Fruit fly (Drosophila melanogaster): ENCODE data around the gene sima.

The sima gene

DNA sequence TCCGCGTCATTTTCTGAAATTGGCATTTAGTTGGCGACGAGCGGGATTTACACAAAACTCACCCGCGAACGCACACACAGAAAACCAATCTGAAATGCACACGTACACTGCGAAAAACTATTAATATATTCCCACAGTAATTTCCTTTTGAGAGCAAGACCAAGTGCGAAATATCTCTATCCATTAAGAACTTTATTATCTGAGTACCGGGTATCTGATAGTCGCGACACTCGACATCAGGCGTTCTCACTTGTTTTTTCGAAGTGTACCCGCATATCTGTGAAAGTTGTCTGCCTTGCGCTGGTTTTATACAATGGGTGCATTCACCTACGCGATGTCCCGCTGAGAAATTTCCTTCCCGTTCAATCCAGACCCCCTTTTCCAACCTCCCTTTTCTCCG lies 18.0 kb downstream of the sima start:
- TF ChIP-seq dmrt93B (GFP tag; optimal IDR thresholded peaks at IDR 0.05) (peak; percentile 16), br (GFP tag; optimal IDR thresholded peaks at IDR 0.05) (peak; percentile 39), usp (GFP tag; optimal IDR thresholded peaks at IDR 0.05) (no peak), ey (GFP tag; optimal IDR thresholded peaks at IDR 0.05) (peak; percentile 49), pan (optimal IDR thresholded peaks at IDR 0.05) (no peak), Hr83 (GFP tag; optimal IDR thresholded peaks at IDR 0.05; ENCODE audit: poor library complexity, severe bottlenecking) (no peak), HLH106 (tag; optimal IDR thresholded peaks at IDR 0.05) (peak; percentile 8), foxo (GFP tag; optimal IDR thresholded peaks at IDR 0.05) (peak in 1 of 2 experiments; percentile 64), OdsH (GFP tag; optimal IDR thresholded peaks at IDR 0.05) (no peak), CG32264 (GFP tag; optimal IDR thresholded peaks at IDR 0.05) (no peak), sv (GFP tag; optimal IDR thresholded peaks at IDR 0.05) (no peak), jim (GFP tag; optimal IDR thresholded peaks at IDR 0.05) (no peak), GATAd (GFP tag; optimal IDR thresholded peaks at IDR 0.05) (no peak), psq (GFP tag; optimal IDR thresholded peaks at IDR 0.05) (peak; percentile 15), fru (GFP tag; optimal IDR thresholded peaks at IDR 0.05) (peak; percentile 58), Dfd (GFP tag; optimal IDR thresholded peaks at IDR 0.05) (no peak), rgr (GFP tag; optimal IDR thresholded peaks at IDR 0.05) (peak; percentile 19), CrebA (GFP tag; optimal IDR thresholded peaks at IDR 0.05; ENCODE audit: borderline replicate concordance) (no peak), h (GFP tag; optimal IDR thresholded peaks at IDR 0.05) (peak; percentile 35), Mio (GFP tag; optimal IDR thresholded peaks at IDR 0.05) (no peak), Sp1 (GFP tag; optimal IDR thresholded peaks at IDR 0.05) (peak; percentile 15), lola (GFP tag; optimal IDR thresholded peaks at IDR 0.05) (no peak)

dm6 chr3R:30083215-30083614 lies 25.1 kb downstream of the sima start:
- TF ChIP-seq CG9705 (GFP tag; optimal IDR thresholded peaks at IDR 0.05) (no peak), sage (GFP tag; optimal IDR thresholded peaks at IDR 0.05) (no peak), Hr78 (GFP tag; optimal IDR thresholded peaks at IDR 0.05) (no peak), Mio (GFP tag; optimal IDR thresholded peaks at IDR 0.05) (no peak), h (GFP tag; optimal IDR thresholded peaks at IDR 0.05) (peak; percentile 40), lola (GFP tag; optimal IDR thresholded peaks at IDR 0.05) (no peak), rgr (GFP tag; optimal IDR thresholded peaks at IDR 0.05) (peak; percentile 29), dl (GFP tag; optimal IDR thresholded peaks at IDR 0.05; ENCODE audit: insufficient read depth in 1 of 2, partially characterized antibody in 2 of 2) (no peak), HLH106 (tag; optimal IDR thresholded peaks at IDR 0.05) (peak; percentile 57), foxo (GFP tag; optimal IDR thresholded peaks at IDR 0.05) (peak in 1 of 2 experiments; percentile 3), GATAd (GFP tag; optimal IDR thresholded peaks at IDR 0.05) (no peak), ey (GFP tag; optimal IDR thresholded peaks at IDR 0.05) (peak; percentile 42), pan (optimal IDR thresholded peaks at IDR 0.05) (no peak), Sp1 (GFP tag; optimal IDR thresholded peaks at IDR 0.05) (peak; percentile 15), psq (GFP tag; optimal IDR thresholded peaks at IDR 0.05) (peak; percentile 27), br (GFP tag; optimal IDR thresholded peaks at IDR 0.05) (peak; percentile 2)

- TF ChIP-seq Mio (GFP tag; optimal IDR thresholded peaks at IDR 0.05) (no peak), sage (GFP tag; optimal IDR thresholded peaks at IDR 0.05) (no peak), Jra (GFP tag; optimal IDR thresholded peaks at IDR 0.05) (no peak), brk (GFP tag; optimal IDR thresholded peaks at IDR 0.05) (no peak)
Measured at dm6 chr3R:30084137-30084536, 26.0 kb downstream of the sima start.

DNA sequence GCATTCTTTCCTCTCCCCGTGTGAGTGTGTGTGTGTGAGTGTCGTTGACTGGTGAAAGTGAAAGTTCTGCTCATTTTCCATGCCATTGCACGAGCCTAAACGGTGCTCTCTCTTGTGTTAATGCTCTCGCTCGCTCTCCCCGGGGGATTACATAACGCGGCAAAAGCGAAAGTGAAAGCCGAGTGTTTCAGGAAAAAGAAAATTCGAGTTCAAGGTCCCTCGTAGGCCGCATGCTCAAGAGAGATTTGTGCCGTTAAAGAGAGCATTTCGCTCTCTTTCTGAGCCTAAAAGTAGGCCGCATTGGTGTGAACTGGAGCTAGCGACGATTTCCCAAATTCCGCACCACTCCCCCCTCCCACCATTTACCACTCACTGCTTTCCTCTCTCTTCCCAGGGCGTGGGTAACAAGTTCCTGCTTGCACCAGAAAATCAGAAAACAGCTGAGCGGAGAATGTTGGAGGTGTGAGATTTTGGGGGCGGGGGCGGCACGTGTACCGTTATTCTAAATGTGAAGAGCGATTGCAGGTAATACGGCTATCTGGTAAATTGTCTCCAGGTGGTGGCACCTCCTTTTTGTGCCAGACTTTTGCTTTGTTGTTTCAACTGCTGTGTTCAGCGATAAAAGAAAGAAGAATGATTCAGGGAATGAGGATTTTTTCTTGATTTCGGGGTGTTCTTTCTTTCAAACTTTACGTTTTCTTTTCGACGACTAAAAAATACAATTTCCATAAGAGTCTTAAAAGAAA lies 32.3 kb downstream of the sima start:
- no peak for TF ChIP-seq Abd-B (GFP tag; optimal IDR thresholded peaks at IDR 0.05)
- TF ChIP-seq brk (GFP tag; optimal IDR thresholded peaks at IDR 0.05): no peak
- no peak for TF ChIP-seq Hr78 (GFP tag; optimal IDR thresholded peaks at IDR 0.05)
- no peak for TF ChIP-seq h (GFP tag; optimal IDR thresholded peaks at IDR 0.05)
- no peak for TF ChIP-seq Sp1 (GFP tag; optimal IDR thresholded peaks at IDR 0.05)
- TF ChIP-seq Dif (GFP tag; optimal IDR thresholded peaks at IDR 0.05; ENCODE audit: partially characterized antibody): no peak
- no peak for TF ChIP-seq HLH106 (tag; optimal IDR thresholded peaks at IDR 0.05)
- TF ChIP-seq usp (GFP tag; optimal IDR thresholded peaks at IDR 0.05): no peak
- no peak for TF ChIP-seq CrebA (GFP tag; optimal IDR thresholded peaks at IDR 0.05; ENCODE audit: borderline replicate concordance)
- no peak for TF ChIP-seq sage (GFP tag; optimal IDR thresholded peaks at IDR 0.05)
- no peak for TF ChIP-seq br (GFP tag; optimal IDR thresholded peaks at IDR 0.05)
